Worm (Caenorhabditis elegans) whole organism, L2 larva: ENCODE results near the gene ZK354.9.

ENCODE experiments used
- C34F6.9 ChIP-seq: fragments of 150-350 bp; optimal IDR thresholded peaks from 2 replicates; lab custom pipeline; 2014; ENCODE audit warnings: missing biosample characterization, missing genetic modification characterization
- F13H6.1 ChIP-seq: sonication (generic microtip); optimal IDR thresholded peaks from 2 replicates; lab custom pipeline; 2016; ENCODE audit warnings: missing genetic modification characterization, missing compliant biosample characterization
- R02D3.7 ChIP-seq: fragments of 150-350 bp; optimal IDR thresholded peaks from 2 replicates; lab custom pipeline; 2014; ENCODE audit warnings: missing biosample characterization, missing genetic modification characterization
- ZK546.5 ChIP-seq: sonication (generic microtip); optimal IDR thresholded peaks from 2 replicates; lab custom pipeline; 2017; ENCODE audit warnings: missing biosample characterization, missing genetic modification characterization
- ama-1 ChIP-seq: fragments of 150-350 bp; optimal IDR thresholded peaks from 2 replicates; lab custom pipeline; 2018; ENCODE audit warnings: inconsistent platforms
- blmp-1 ChIP-seq: sonication (generic microtip); optimal IDR thresholded peaks from 2 replicates; lab custom pipeline; 2017; ENCODE audit warnings: missing genetic modification characterization, mild to moderate bottlenecking, missing compliant biosample characterization, antibody characterized with exemption, moderate library complexity; ENCODE audit not compliant: insufficient read depth
- ceh-82 ChIP-seq: fragments of 150-350 bp; optimal IDR thresholded peaks from 2 replicates; lab custom pipeline; 2014; ENCODE audit warnings: missing biosample characterization, missing genetic modification characterization
- crh-2 ChIP-seq: sonication (generic microtip); optimal IDR thresholded peaks from 2 replicates; lab custom pipeline; 2017; ENCODE audit warnings: missing biosample characterization, missing genetic modification characterization
- dmd-4 ChIP-seq: sonication (generic microtip); optimal IDR thresholded peaks from 2 replicates; lab custom pipeline; 2017; ENCODE audit warnings: missing biosample characterization, missing genetic modification characterization
- egl-27 ChIP-seq: sonication (generic microtip); optimal IDR thresholded peaks from 3 replicates; lab custom pipeline; 2017; ENCODE audit warnings: missing biosample characterization, missing genetic modification reagents, missing genetic modification characterization
- elt-1 ChIP-seq: fragments of 150-350 bp; optimal IDR thresholded peaks from 2 replicates; lab custom pipeline; 2014; ENCODE audit warnings: missing biosample characterization, missing genetic modification characterization
- elt-3 ChIP-seq: sonication (generic microtip); optimal IDR thresholded peaks from 2 replicates; lab custom pipeline; 2017; ENCODE audit warnings: missing biosample characterization, missing genetic modification characterization
- fos-1 ChIP-seq: fragments of 150-350 bp; optimal IDR thresholded peaks from 2 replicates; lab custom pipeline; 2014; ENCODE audit warnings: missing biosample characterization, missing genetic modification characterization
- lin-11 ChIP-seq: fragments of 150-350 bp; sonication (generic microtip); optimal IDR thresholded peaks from 2 replicates; lab custom pipeline; 2014; ENCODE audit warnings: missing biosample characterization, missing genetic modification characterization, inconsistent platforms, mixed read lengths
- lin-13 ChIP-seq: fragments of 150-350 bp; optimal IDR thresholded peaks from 2 replicates; lab custom pipeline; 2014; ENCODE audit warnings: missing biosample characterization, missing genetic modification reagents, missing genetic modification characterization
- lin-39 ChIP-seq: fragments of 150-350 bp; optimal IDR thresholded peaks from 2 replicates; lab custom pipeline; 2014; ENCODE audit warnings: missing biosample characterization, missing genetic modification reagents, missing genetic modification characterization
- lsy-2 ChIP-seq, 2 experiments: fragments of 150-350 bp in 1 of 2; sonication (generic microtip) in 1 of 2; optimal IDR thresholded peaks; 2 replicates each; lab custom pipeline; 2014 to 2017; ENCODE audit warnings: missing biosample characterization in 2 of 2, missing genetic modification characterization in 2 of 2
- mab-5 ChIP-seq: fragments of 150-350 bp; optimal IDR thresholded peaks from 2 replicates; lab custom pipeline; 2014; ENCODE audit warnings: missing biosample characterization, missing genetic modification characterization
- mdl-1 ChIP-seq, 2 experiments: fragments of 150-350 bp in 1 of 2; sonication (generic microtip) in 1 of 2; optimal IDR thresholded peaks; 2 replicates each; lab custom pipeline; 2017; ENCODE audit warnings: missing biosample characterization in 2 of 2, missing genetic modification characterization in 2 of 2
- nhr-11 ChIP-seq: fragments of 150-350 bp; optimal IDR thresholded peaks from 2 replicates; lab custom pipeline; 2014; ENCODE audit warnings: missing biosample characterization, missing genetic modification characterization
- nhr-129 ChIP-seq: fragments of 150-350 bp; optimal IDR thresholded peaks from 2 replicates; lab custom pipeline; 2014; ENCODE audit warnings: missing biosample characterization, missing genetic modification characterization
- nhr-21 ChIP-seq: fragments of 150-350 bp; optimal IDR thresholded peaks from 2 replicates; lab custom pipeline; 2014; ENCODE audit warnings: missing biosample characterization, missing genetic modification characterization
- nhr-25 ChIP-seq: fragments of 150-350 bp; sonication (generic microtip); optimal IDR thresholded peaks from 3 replicates; lab custom pipeline; 2014; ENCODE audit warnings: missing biosample characterization, missing genetic modification characterization
- peb-1 ChIP-seq: fragments of 150-350 bp; optimal IDR thresholded peaks from 2 replicates; lab custom pipeline; 2014; ENCODE audit warnings: missing biosample characterization, missing genetic modification characterization
- skn-1 ChIP-seq: sonication (generic microtip); optimal IDR thresholded peaks from 2 replicates; lab custom pipeline; 2017; ENCODE audit warnings: missing biosample characterization, missing genetic modification characterization
- snpc-4 ChIP-seq: fragments of 150-350 bp; optimal IDR thresholded peaks from 2 replicates; lab custom pipeline; 2014; ENCODE audit warnings: missing biosample characterization, missing genetic modification characterization
- unc-39 ChIP-seq: fragments of 150-350 bp; optimal IDR thresholded peaks from 2 replicates; lab custom pipeline; 2014; ENCODE audit warnings: missing biosample characterization, missing genetic modification characterization
- unc-55 ChIP-seq: fragments of 150-350 bp; sonication (generic microtip); optimal IDR thresholded peaks from 3 replicates; lab custom pipeline; 2014; ENCODE audit warnings: missing biosample characterization, missing genetic modification reagents, missing genetic modification characterization
- unc-62 ChIP-seq: fragments of 150-350 bp; optimal IDR thresholded peaks from 2 replicates; lab custom pipeline; 2014; ENCODE audit warnings: missing biosample characterization, missing genetic modification reagents, missing genetic modification characterization

ZK354.9 gene

DNA sequence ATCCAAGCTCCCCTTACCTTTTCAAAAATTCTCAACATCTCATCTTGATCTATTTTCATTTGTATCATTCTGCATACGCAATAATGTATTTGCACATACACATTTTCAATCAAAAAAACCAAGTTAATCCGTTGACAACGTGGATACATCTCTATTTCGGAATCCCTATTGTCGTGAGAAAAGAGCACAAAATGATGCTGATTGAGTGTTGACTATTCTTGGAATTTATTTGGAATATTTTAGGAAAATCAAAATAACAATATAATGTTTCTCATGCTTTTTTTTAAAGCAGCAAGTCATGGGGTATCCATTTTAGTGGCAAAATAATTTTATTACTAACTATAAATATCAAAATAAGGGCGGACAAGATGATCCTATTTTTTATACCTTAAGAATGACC lies 26.5 kb downstream of the ZK354.9 start:
- TF ChIP-seq egl-27 (tag; lab: Kevin White, UChicago), result no peak
- no peak for TF ChIP-seq C34F6.9
- no peak for TF ChIP-seq nhr-129 (tag; lab: Kevin White, UChicago)
- no peak for TF ChIP-seq unc-55 (GFP tag; lab: Kevin White, UChicago)
- TF ChIP-seq peb-1 (tag; lab: Kevin White, UChicago), result no peak
- TF ChIP-seq crh-2, result no peak
- TF ChIP-seq mdl-1 (tag; optimal IDR thresholded peaks at IDR 0.05; lab: Kevin White, UChicago), result no peak

DNA sequence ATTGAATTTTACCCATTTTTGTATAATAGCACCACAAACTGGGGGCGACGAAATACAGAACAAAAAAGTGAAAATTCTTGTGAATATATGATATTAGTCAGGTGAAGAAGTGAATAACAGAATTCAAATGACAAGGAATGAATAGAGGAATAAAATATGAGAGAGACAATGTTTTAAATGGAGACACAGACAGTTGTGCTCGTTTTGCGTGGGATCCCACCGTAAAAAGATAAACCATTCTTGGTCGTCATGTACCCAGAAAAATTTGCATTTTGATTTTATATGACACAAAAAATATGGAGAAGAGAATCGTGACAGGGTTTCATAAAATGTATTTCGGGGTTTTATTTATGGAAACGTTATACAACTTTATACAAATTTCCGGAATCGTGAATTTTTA lies 30.2 kb downstream of the ZK354.9 start, which contains the start of gene F36H12.17:
TSS of gene F36H12.17 (minus strand) at position 101 of the 400 bp plus-strand sequence.
- no peak for TF ChIP-seq blmp-1 (tag; lab: Kevin White, UChicago)

DNA sequence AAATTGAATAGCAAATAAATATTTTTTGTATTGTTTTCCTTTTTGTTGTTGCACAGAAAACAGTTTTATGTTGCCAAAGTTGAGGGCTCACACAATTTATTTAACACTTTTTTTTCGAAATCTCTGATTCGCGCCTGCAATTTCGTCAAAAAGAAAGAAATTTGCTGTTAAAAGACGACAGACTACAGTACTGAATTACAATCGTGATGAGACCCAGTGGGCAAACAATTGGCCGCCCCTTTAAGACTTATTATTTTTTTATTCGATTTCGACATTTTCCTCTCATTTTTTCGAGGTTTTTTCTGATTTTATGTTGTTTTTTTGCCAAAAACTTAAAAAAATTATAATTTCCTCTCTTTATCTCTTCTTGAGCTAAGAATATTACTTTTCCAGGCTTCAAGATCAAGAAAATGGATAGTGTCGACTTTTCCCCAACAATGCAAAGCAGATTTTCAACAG lies 33.8 kb downstream of the ZK354.9 start, which contains the start of gene slfl-4:
TSS of gene slfl-4 (plus strand) at position 409 of the 459 bp plus-strand sequence.
- no peak for TF ChIP-seq snpc-4 (tag; lab: Kevin White, UChicago)

DNA sequence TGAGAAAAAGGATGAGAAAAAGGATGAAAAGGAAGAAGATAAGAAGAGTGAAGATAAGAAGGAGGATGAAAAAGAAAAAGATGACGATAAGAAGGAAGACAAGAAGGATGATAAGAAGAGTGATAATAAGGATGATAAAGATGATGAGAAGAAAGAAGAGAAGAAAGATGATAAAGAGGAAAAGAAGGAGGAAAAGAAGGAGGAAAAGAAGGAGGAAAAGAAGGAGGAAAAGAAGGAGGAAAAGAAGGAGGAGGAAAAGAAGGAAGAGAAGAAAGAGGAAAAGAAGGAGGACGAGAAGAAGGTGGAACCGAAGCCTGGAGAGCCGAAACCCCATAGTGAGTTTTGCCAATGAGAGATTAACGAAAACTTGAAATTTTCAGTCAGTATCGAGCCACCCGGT lies 34.6 kb downstream of the ZK354.9 start:
- no peak for TF ChIP-seq lin-13 (GFP tag; lab: Kevin White, UChicago)
- no peak for TF ChIP-seq R02D3.7 (tag; lab: Kevin White, UChicago)
- TF ChIP-seq elt-1, result no peak
- no peak for TF ChIP-seq nhr-25 (tag; lab: Kevin White, UChicago)
- TF ChIP-seq peb-1 (tag; lab: Kevin White, UChicago), result no peak
- TF ChIP-seq lin-11 (tag; lab: Kevin White, UChicago), result no peak

DNA sequence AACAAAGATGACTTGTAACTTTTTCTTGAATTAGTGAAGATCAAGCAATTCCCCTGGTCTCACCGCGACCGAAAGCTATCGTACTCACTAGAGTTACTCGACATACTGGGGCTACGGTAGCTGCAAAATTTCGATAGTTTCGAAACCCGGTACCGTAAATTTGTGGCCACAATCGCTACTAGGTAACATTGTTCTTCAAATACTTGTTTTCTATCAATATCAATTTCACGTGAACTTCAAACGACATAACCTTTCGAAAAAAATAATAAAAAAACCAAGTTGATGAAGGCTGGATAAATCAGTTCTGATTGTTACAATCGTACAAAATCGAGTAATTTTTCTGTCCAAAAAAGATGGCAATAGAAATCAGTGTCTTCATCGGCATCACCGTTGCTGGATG lies 35.4 kb downstream of the ZK354.9 start, which contains the start of gene F36H12.3:
TSS of gene F36H12.3 (plus strand) at position 301 of the 400 bp plus-strand sequence.
- TF ChIP-seq lin-39 (tag; lab: Kevin White, UChicago) (no peak), lsy-2 (tag; optimal IDR thresholded peaks at IDR 0.05; lab: Kevin White, UChicago) (no peak), unc-62 (GFP tag; lab: Kevin White, UChicago) (no peak)
- TF ChIP-seq, all 48 proteins: peak for 0

DNA sequence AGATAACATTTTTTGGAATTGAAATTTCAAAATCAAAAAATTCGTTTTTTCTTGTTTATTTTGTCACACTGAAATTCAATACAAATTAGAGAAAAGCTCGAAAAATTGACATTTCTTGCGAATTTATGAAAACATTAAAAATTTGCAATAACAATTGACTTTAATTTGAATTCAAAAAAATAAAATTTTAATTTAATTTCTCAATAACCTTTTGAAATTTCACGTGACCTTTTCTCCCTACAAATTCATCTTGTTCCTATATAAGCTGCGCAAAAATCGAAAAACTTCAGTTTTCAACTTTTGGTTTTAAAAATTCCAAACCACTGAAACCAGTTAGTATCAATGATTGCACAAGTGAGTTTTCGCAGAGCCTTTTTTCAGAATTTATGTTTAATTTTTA lies 39.1 kb downstream of the ZK354.9 start, which contains the start of gene F36H12.4:
TSS of gene F36H12.4 (plus strand) at position 301 of the 400 bp plus-strand sequence.
- TF ChIP-seq fos-1 (tag; lab: Kevin White, UChicago) (no peak), ama-1 (lab: Kevin White, UChicago) (no peak), lsy-2 (tag; optimal IDR thresholded peaks at IDR 0.05; lab: Kevin White, UChicago) (no peak), mab-5 (no peak), elt-3 (tag; lab: Kevin White, UChicago) (no peak), skn-1 (no peak), lin-13 (GFP tag; lab: Kevin White, UChicago) (no peak), nhr-129 (tag; lab: Kevin White, UChicago) (no peak), ceh-82 (no peak), F13H6.1 (tag; lab: Kevin White, UChicago) (no peak), dmd-4 (tag; lab: Kevin White, UChicago) (no peak), unc-55 (GFP tag; lab: Kevin White, UChicago) (no peak), nhr-11 (no peak), R02D3.7 (tag; lab: Kevin White, UChicago) (no peak)

DNA sequence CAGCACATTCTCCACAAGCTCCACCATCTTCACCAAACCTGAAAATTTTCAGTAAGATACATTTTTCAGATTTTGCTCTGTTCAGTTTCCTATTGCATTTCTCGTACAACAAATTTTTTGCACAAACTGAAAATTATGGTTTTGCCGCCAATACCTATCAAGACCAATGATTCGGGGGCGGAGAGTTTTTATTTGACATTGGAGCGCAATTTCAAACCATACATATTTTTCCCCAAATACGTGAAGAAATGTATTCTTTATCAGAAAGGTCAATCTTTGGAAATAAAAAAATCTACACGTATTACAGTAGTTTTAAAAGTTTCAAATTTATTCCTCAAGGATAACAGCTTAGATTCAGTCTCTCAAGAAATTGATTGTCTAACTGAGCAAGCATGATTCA lies 41.5 kb downstream of the ZK354.9 start, which contains the start of gene F36H12.5:
TSS of gene F36H12.5 (plus strand) at position 301 of the 400 bp plus-strand sequence.
- TF ChIP-seq unc-62 (GFP tag; lab: Kevin White, UChicago) (no peak), nhr-21 (tag; lab: Kevin White, UChicago) (no peak), unc-39 (tag; lab: Kevin White, UChicago) (no peak), unc-55 (GFP tag; lab: Kevin White, UChicago) (no peak), ZK546.5 (no peak), ceh-82 (no peak), blmp-1 (tag; lab: Kevin White, UChicago) (no peak)
- TF ChIP-seq, all 48 proteins: peak for 0
